Fruit fly (Drosophila melanogaster) ovary, adult (tissue): Measurements from ENCODE around the gene Rev1.

Source experiments
- CG17801 ChIP-seq: fragments of 200-800 bp; optimal IDR thresholded peaks from 2 replicates; lab custom pipeline; 2019; ENCODE audit warnings: missing biosample characterization, mild to moderate bottlenecking, missing genetic modification characterization, moderate library complexity; ENCODE audit not compliant: partially characterized antibody

Rev1 gene

dm6 chr3L:697724-698123, 43.6 kb downstream of the Rev1 start:
- no peak for TF ChIP-seq CG17801

DNA sequence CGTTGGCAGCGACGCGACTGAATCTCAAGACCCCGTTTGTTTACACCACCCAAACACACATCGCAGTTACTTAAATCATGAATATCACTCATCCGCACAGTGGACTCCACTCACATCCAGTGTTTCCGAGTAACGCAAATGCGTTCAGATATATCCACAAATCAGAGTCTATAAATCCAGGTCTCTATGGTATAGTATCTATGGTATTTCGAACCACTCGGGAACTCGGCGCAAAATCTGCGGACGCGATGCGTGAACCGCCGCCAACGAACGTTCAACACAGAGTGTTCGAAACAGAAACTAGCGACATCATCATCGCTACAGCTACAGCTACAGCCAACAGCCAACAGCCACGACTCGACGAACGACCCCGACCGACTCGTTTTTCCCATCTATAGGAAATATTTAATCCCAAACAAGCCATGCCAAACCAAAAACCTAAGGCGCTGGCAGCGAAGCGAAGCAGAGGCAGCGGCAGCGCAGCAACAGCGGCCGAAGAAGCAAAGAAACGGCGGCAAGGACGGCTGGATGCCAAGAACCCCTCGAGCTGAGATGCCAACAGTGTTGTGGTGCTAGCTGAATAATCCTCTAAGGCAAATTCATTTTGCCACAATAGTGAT, 44.7 kb downstream of the Rev1 start, which contains the start of gene CG13894:
Gene CG13894, minus strand, starts transcription at position 397 of the 620 bp plus-strand sequence.
- no peak for TF ChIP-seq CG17801

dm6 chr3L:699368-700150, 45.4 kb downstream of the Rev1 start:
- no peak for TF ChIP-seq CG17801

DNA sequence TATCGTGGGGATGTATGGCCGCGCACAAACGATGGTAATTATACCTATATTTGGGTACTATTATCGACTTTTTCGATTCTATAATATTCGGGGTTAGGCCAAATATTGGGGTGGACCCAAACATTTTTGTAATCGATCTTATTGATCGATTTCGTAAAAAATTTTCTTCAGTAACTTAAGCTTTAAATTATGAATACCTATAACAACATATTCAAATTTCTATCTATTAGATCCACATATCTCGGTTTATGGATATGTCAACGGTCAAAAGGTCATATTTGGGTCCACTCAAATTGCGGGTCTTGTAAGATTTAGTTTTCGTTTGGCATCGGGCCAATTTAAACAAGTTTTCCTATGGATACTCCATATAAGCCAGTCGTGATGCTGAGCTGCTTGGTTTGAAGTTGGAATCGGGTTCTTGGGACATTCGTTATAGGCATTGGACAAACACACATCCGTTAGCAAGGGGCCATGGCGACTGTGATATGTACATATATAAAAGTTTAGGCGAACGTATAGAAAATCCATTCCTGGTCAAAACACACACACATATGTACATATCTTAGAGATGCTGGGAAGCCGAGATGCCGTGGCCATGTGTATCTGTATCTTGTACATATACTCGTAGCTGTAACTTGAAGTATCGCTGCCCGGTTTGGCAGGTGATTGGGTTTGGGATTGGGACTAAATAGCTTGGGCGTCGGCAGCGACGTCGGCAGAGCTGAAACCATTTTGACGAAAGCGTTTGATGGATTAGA, 46.2 kb downstream of the Rev1 start:
- no peak for TF ChIP-seq CG17801

DNA sequence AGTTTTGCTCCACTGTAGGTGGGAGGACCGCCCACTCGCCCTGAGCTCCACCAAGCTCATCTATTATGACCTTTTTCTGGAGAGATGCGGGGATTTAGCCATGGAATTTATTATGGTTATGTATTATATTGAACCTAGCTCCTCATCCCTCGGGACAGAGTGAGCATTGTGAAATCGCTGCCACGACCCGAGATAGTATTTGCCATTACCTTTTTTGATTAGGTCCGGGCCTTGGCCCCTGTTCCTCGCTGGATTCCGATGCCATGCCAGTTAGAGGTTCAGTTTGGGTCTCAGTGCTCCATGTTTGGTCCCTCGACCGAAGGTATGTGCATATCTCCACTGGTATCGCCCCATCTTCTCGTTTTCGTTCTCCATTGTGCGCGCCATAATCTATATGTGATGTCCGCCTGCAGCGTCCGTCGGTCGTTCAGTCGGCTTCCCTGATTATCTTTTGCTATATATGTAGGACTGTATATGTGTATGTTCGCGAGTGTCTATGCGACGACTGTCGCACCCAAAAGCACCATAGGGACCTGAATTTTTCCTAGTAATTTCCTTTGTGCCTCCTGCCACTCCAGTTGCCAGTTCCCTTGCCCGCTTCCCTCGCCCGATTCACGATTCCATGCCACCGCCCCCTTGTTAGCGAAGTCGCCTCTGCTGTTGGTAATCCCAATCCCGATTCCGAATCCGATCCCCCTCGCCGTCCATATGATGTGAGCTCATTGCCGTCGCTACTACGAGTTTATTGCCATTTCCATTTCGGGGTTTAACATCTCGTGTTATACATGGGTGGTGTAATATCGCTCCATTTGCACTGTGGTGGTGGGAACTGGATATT, 47.9 kb downstream of the Rev1 start:
- no peak for TF ChIP-seq CG17801

dm6 chr3L:703160-703793, 49.1 kb downstream of the Rev1 start:
- TF ChIP-seq CG17801, result no peak

DNA sequence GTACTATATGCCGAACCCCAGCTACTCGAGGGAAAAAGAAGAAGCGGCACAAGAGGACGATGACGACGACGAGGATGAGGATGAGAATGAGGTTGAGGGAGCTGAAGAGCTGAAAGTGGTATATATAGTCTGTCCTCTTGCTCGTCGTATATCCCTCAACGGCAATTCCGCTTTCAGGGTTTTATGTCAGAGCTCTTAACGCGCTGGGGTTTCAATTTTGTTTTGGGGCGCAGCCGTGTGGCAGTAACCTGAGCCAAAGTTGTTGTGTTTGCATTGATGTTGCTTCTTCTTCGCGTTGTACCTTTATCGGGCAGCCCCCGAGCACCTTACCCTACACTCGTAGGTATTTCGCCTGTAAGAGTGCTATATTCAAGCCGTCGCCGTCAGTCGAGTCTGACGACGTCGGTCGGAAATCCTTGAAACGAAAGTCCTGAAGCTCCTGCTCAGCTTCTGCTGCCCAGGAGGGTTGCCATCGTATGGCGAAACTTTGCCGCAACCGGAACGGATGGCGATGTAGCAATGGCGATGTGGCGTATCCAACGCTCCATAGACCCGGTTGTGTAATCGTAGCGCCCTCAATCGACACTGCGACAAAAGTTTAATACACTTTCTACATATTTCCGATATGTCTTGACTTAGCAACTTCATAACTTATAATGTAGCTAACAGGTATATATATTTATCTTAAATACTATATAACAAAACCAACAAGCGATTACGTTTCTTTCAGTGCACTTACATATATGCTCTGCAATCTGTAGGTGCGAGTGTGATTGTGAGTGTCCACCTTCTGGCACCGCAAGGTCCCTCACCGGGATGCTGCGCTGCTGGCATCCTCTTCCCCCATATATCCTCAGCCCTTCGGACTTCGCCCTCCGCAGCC, 50.7 kb downstream of the Rev1 start:
- no peak for TF ChIP-seq CG17801
